Worm (Caenorhabditis elegans): ENCODE results near the gene htrl-1.
A peak's percentile ranks its signal among the peaks of the same experiment; 100 is the strongest.

DNA sequence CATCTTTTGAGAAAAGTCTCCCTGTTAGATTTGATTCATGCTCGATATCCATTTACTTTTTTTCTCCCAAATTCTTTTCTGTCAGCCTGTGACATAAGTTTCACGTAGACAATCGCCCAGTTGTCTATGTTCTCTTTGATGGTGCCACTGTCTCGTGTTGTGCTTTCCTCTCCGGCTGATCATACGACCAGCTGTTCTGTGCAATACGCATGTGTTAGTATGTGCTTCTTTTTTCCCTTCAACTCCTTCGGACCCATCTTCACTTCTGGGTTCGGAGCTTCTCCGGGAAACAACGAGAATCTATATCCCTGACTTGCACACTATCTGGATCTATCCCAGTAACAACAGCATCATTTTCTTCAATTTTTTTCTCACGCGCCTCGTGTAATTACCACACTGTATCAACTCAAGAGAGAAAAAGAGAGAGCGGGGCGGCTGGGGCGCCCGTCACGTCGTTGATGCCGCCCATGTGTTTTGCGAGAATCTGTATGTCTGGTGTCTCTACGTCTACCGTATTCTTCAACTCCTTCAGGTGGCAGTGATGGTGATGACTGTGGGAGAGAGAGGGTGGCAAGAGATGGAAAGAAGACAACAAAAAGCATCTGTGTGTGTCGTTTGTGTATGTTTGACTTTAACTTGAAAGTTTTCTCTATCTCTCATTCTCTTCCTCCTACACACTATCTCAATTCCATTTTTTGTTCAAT lies 35.8 kb upstream of the htrl-1 start:
- TF ChIP-seq ets-7 (tag; optimal IDR thresholded peaks at IDR 0.05) (no peak), ceh-13 (GFP tag; optimal IDR thresholded peaks at IDR 0.05) (no peak), ama-1 (optimal IDR thresholded peaks at IDR 0.05) (no peak), tra-4 (tag; optimal IDR thresholded peaks at IDR 0.05) (no peak), hmg-4 (GFP tag; optimal IDR thresholded peaks at IDR 0.05) (peak; percentile 60)
